ENCODE assay signal across 2 worm cellular contexts in the genomic region with DNA sequence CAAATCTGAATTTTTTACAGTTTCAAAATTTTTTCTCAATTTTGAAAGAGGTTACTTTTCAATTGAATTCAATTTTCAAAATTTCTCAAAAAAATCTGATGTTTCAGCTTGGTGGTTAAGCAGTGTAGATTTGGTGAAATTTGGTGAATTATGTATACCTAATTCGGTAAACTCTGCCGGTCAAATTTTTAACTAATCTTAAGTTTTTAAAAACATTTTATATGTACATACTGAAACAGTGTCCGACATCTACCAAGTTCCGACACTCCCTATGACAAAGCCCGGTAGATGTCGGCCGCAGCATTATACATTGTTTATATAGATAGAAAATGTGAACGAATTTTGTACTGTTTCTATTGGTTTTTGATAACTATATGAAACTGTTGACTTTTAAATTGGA.
TF ChIP-seq lines count a peak whose summit lies in the region.

No protein-coding gene starts in this region.

TF ChIP-seq in whole organism, L4 larva, 104 proteins besides CTCF, POLR2A, EP300 and RAD21:
- TF ChIP-seq snpc-1.2 (GFP tag; IDR thresholded peaks at IDR 0.05; lab: Robert Waterston, UW) = peak; percentile 69
- TF ChIP-seq nhr-6 (tag; optimal IDR thresholded peaks at IDR 0.05; lab: Kevin White, UChicago) = no peak
- no peak for TF ChIP-seq ceh-44 (GFP tag; IDR thresholded peaks at IDR 0.05; lab: Robert Waterston, UW)

TF ChIP-seq in whole organism, young adult, 124 proteins besides CTCF, POLR2A, EP300 and RAD21:
- TF ChIP-seq gei-17 (GFP tag; optimal IDR thresholded peaks at IDR 0.05; lab: Kevin White, UChicago) (no peak), attf-6 (GFP tag; IDR thresholded peaks at IDR 0.05; lab: Robert Waterston, UW) (peak; percentile 54; the same call in 1 of the 2 replicates), snpc-4 (GFP tag; optimal IDR thresholded peaks at IDR 0.05; lab: Kevin White, UChicago) (no peak), snpc-4 (tag; optimal IDR thresholded peaks at IDR 0.05; lab: Kevin White, UChicago) (peak in 3 of 4 experiments; percentile 26 to 58 (median 33))
